Worm (Caenorhabditis elegans) whole organism, young adult: Measurements from ENCODE around the gene daf-36.

Source experiments
- B0336.3 ChIP-seq: fragments of 200-800 bp; sonication (Bioruptor generic); IDR thresholded peaks from 2 replicates; pipeline ENCODE4 v1.3.6; 2022; ENCODE audit warnings: missing genetic modification characterization, missing compliant biosample characterization
- F33H1.4 ChIP-seq: fragments of 200-800 bp; sonication (Bioruptor generic); IDR thresholded peaks from 2 replicates; pipeline ENCODE4 v1.3.6; 2022; ENCODE audit warnings: missing genetic modification reagents, missing genetic modification characterization, missing compliant biosample characterization
- F49E8.2 ChIP-seq: sonication (generic microtip); optimal IDR thresholded peaks from 3 replicates; lab custom pipeline; 2017; ENCODE audit warnings: missing genetic modification characterization, mild to moderate bottlenecking, missing compliant biosample characterization, antibody characterized with exemption, moderate library complexity; ENCODE audit not compliant: insufficient read depth
- K11D2.4 ChIP-seq: fragments of 200-800 bp; sonication (Bioruptor generic); IDR thresholded peaks from 2 replicates; pipeline ENCODE4 v1.3.6; 2022; ENCODE audit warnings: missing genetic modification reagents, missing genetic modification characterization, missing compliant biosample characterization
- Y56A3A.18 ChIP-seq: fragments of 200-800 bp; sonication (Bioruptor generic); IDR thresholded peaks from 2 replicates; pipeline ENCODE4 v1.3.6; 2022; ENCODE audit warnings: missing genetic modification reagents, missing genetic modification characterization, missing compliant biosample characterization
- Y95B8A.8 ChIP-seq: fragments of 200-800 bp; sonication (Bioruptor generic); IDR thresholded peaks from 2 replicates; pipeline ENCODE4 v1.3.6; 2022; ENCODE audit warnings: missing genetic modification reagents, missing genetic modification characterization, missing compliant biosample characterization
- akir-1 ChIP-seq: fragments of 200-800 bp; sonication (Bioruptor generic); optimal IDR thresholded peaks from 2 replicates; lab custom pipeline; 2018; ENCODE audit warnings: mild to moderate bottlenecking, missing genetic modification characterization, moderate library complexity, missing compliant biosample characterization
- ama-1 ChIP-seq, 3 experiments: fragments of 150-350 bp in 1 of 3; sonication (generic microtip) in 2 of 3; optimal IDR thresholded peaks; 2 replicates each; lab custom pipeline; 2014 to 2018; ENCODE audit warnings: missing biosample characterization in 2 of 3, missing genetic modification characterization in 2 of 3, missing genetic modification reagents in 2 of 3
- aptf-2 ChIP-seq: fragments of 200-800 bp; sonication (Bioruptor generic); conservative IDR thresholded peaks from 2 replicates; pipeline ENCODE4 v1.3.6; 2022; ENCODE audit warnings: missing genetic modification reagents, missing genetic modification characterization, missing compliant biosample characterization
- attf-3 ChIP-seq: fragments of 200-800 bp; sonication (Bioruptor generic); conservative IDR thresholded peaks from 2 replicates; pipeline ENCODE4 v1.3.6; 2022; ENCODE audit warnings: missing genetic modification reagents, missing genetic modification characterization, missing compliant biosample characterization
- cebp-1 ChIP-seq, 2 experiments: fragments of 200-800 bp in 1 of 2; sonication (Bioruptor generic) in 1 of 2; sonication (generic microtip) in 1 of 2; IDR thresholded peaks in 1 of 2; optimal IDR thresholded peaks in 1 of 2; 2 replicates each; pipeline versions ENCODE4 v1.3.6 to Lab custom; 2017 to 2022; ENCODE audit warnings: missing compliant biosample characterization in 2 of 2, missing genetic modification characterization in 2 of 2, mild to moderate bottlenecking in 1 of 2, missing genetic modification reagents in 1 of 2, moderate library complexity in 1 of 2
- ceh-40 ChIP-seq: fragments of 200-800 bp; sonication (Bioruptor generic); IDR thresholded peaks from 2 replicates; pipeline ENCODE4 v1.3.6; 2022; ENCODE audit warnings: missing genetic modification characterization, missing compliant biosample characterization
- dpff-1 ChIP-seq: sonication (generic microtip); optimal IDR thresholded peaks from 2 replicates; lab custom pipeline; 2017; ENCODE audit warnings: mild to moderate bottlenecking, missing genetic modification characterization, missing compliant biosample characterization
- efl-1 ChIP-seq: fragments of 150-350 bp; optimal IDR thresholded peaks from 2 replicates; lab custom pipeline; 2014; ENCODE audit warnings: missing biosample characterization, missing genetic modification reagents, missing genetic modification characterization
- egl-18 ChIP-seq: fragments of 200-800 bp; sonication (Bioruptor generic); IDR thresholded peaks from 2 replicates; pipeline ENCODE4 v1.3.6; 2022; ENCODE audit warnings: missing genetic modification reagents, missing genetic modification characterization, missing compliant biosample characterization
- ekl-4 ChIP-seq: fragments of 200-800 bp; sonication (Bioruptor generic); IDR thresholded peaks from 2 replicates; pipeline ENCODE4 v1.3.6; 2022; ENCODE audit warnings: missing genetic modification reagents, missing genetic modification characterization, missing compliant biosample characterization
- gei-17 ChIP-seq: fragments of 200-800 bp; sonication (Bioruptor generic); optimal IDR thresholded peaks from 2 replicates; lab custom pipeline; 2018; ENCODE audit warnings: mild to moderate bottlenecking, missing genetic modification characterization, missing compliant biosample characterization
- him-1 ChIP-seq: sonication (generic microtip); optimal IDR thresholded peaks from 2 replicates; lab custom pipeline; 2016; ENCODE audit warnings: missing genotype, missing genetic modification reagents, missing genetic modification characterization, missing compliant biosample characterization
- hlh-12 ChIP-seq: sonication (generic microtip); optimal IDR thresholded peaks from 2 replicates; lab custom pipeline; 2016; ENCODE audit warnings: missing genetic modification characterization, missing compliant biosample characterization
- hmg-1.2 ChIP-seq: fragments of 200-800 bp; sonication (Bioruptor generic); IDR thresholded peaks from 2 replicates; pipeline ENCODE4 v1.3.6; 2022; ENCODE audit warnings: missing genetic modification reagents, missing genetic modification characterization, missing compliant biosample characterization
- let-526 ChIP-seq: fragments of 200-800 bp; sonication (Bioruptor generic); IDR thresholded peaks from 2 replicates; pipeline ENCODE4 v1.3.6; 2022; ENCODE audit warnings: missing genetic modification reagents, missing genetic modification characterization, missing compliant biosample characterization
- lin-26 ChIP-seq: fragments of 200-800 bp; sonication (Bioruptor generic); IDR thresholded peaks from 2 replicates; pipeline ENCODE4 v1.3.6; 2022; ENCODE audit warnings: missing genetic modification reagents, missing genetic modification characterization, missing compliant biosample characterization
- lin-35 ChIP-seq, 3 experiments: fragments of 150-350 bp in 2 of 3; sonication (generic microtip) in 1 of 3; optimal IDR thresholded peaks; 2 replicates each; lab custom pipeline; 2014 to 2018; ENCODE audit warnings: missing biosample characterization in 3 of 3, missing genetic modification characterization in 3 of 3, missing genetic modification reagents in 3 of 3
- lin-54 ChIP-seq: fragments of 200-800 bp; sonication (Bioruptor generic); optimal IDR thresholded peaks from 2 replicates; lab custom pipeline; 2018; ENCODE audit warnings: mild to moderate bottlenecking, missing genetic modification characterization, missing compliant biosample characterization
- lsl-1 ChIP-seq: fragments of 200-800 bp; sonication (Bioruptor generic); optimal IDR thresholded peaks from 2 replicates; lab custom pipeline; 2018; ENCODE audit warnings: mild to moderate bottlenecking, missing genetic modification characterization, moderate library complexity, missing compliant biosample characterization
- lsy-27 ChIP-seq: sonication (generic microtip); optimal IDR thresholded peaks from 2 replicates; lab custom pipeline; 2017; ENCODE audit warnings: missing genetic modification characterization, mild to moderate bottlenecking, missing compliant biosample characterization, antibody characterized with exemption, missing genotype, borderline replicate concordance; ENCODE audit not compliant: insufficient read depth
- madf-3 ChIP-seq: fragments of 200-800 bp; sonication (Bioruptor generic); IDR thresholded peaks from 2 replicates; pipeline ENCODE4 v1.3.6; 2022; ENCODE audit warnings: missing genetic modification reagents, missing genetic modification characterization, missing compliant biosample characterization
- madf-6 ChIP-seq: fragments of 200-800 bp; sonication (Bioruptor generic); IDR thresholded peaks from 2 replicates; pipeline ENCODE4 v1.3.6; 2022; ENCODE audit warnings: missing genetic modification reagents, missing genetic modification characterization, missing compliant biosample characterization
- madf-8 ChIP-seq: fragments of 200-800 bp; sonication (Bioruptor generic); conservative IDR thresholded peaks from 2 replicates; pipeline ENCODE4 v1.3.6; 2022; ENCODE audit warnings: missing genetic modification reagents, missing genetic modification characterization, missing compliant biosample characterization
- mxl-1 ChIP-seq: sonication (generic microtip); optimal IDR thresholded peaks from 2 replicates; lab custom pipeline; 2016; ENCODE audit warnings: missing genetic modification characterization, missing compliant biosample characterization
- nhr-120 ChIP-seq: fragments of 200-800 bp; sonication (Bioruptor generic); IDR thresholded peaks from 2 replicates; pipeline ENCODE4 v1.3.6; 2022; ENCODE audit warnings: missing genetic modification characterization, missing compliant biosample characterization
- nhr-80 ChIP-seq: sonication (generic microtip); optimal IDR thresholded peaks from 2 replicates; lab custom pipeline; 2016; ENCODE audit warnings: missing genetic modification characterization, missing compliant biosample characterization
- sdz-38 ChIP-seq: sonication (generic microtip); optimal IDR thresholded peaks from 2 replicates; lab custom pipeline; 2016; ENCODE audit warnings: missing genotype, missing genetic modification characterization, missing compliant biosample characterization
- sea-2 ChIP-seq: fragments of 200-800 bp; sonication (Bioruptor generic); IDR thresholded peaks from 2 replicates; pipeline ENCODE4 v1.3.6; 2022; ENCODE audit warnings: missing genetic modification characterization, missing compliant biosample characterization
- snpc-1.3 ChIP-seq: sonication (generic microtip); optimal IDR thresholded peaks from 2 replicates; lab custom pipeline; 2017; ENCODE audit warnings: missing genetic modification characterization, mild to moderate bottlenecking, missing compliant biosample characterization, antibody characterized with exemption, moderate library complexity, missing genotype, missing genetic modification reagents; ENCODE audit not compliant: insufficient read depth
- snpc-3.4 ChIP-seq: sonication (generic microtip); optimal IDR thresholded peaks from 2 replicates; lab custom pipeline; 2017; ENCODE audit warnings: missing genetic modification characterization, mild to moderate bottlenecking, missing compliant biosample characterization, antibody characterized with exemption, moderate library complexity, missing genotype, missing genetic modification reagents
- snpc-4 ChIP-seq, 5 experiments: fragments of 150-350 bp in 1 of 5; sonication (generic microtip) in 4 of 5; optimal IDR thresholded peaks; 2 replicates each; lab custom pipeline; 2014 to 2018; ENCODE audit warnings: missing genetic modification characterization in 5 of 5, missing biosample characterization in 3 of 5, antibody characterized with exemption in 2 of 5, mild to moderate bottlenecking in 2 of 5, missing compliant biosample characterization in 2 of 5, missing genotype in 2 of 5, moderate library complexity in 2 of 5, missing genetic modification reagents in 1 of 5
- somi-1 ChIP-seq: fragments of 200-800 bp; sonication (Bioruptor generic); optimal IDR thresholded peaks from 2 replicates; lab custom pipeline; 2018; ENCODE audit warnings: mild to moderate bottlenecking, missing genetic modification characterization, missing compliant biosample characterization
- tbx-9 ChIP-seq: sonication (generic microtip); optimal IDR thresholded peaks from 2 replicates; lab custom pipeline; 2016; ENCODE audit warnings: borderline replicate concordance, missing genetic modification characterization, inconsistent platforms, missing compliant biosample characterization
- tlf-1 ChIP-seq: fragments of 200-800 bp; sonication (Bioruptor generic); optimal IDR thresholded peaks from 2 replicates; lab custom pipeline; 2018; ENCODE audit warnings: mild to moderate bottlenecking, missing genetic modification characterization, missing compliant biosample characterization
- ztf-22 ChIP-seq: fragments of 200-800 bp; sonication (Bioruptor generic); optimal IDR thresholded peaks from 2 replicates; lab custom pipeline; 2018; ENCODE audit warnings: mild to moderate bottlenecking, missing genetic modification characterization, moderate library complexity, missing compliant biosample characterization
- ztf-25 ChIP-seq: fragments of 200-800 bp; sonication (Bioruptor generic); IDR thresholded peaks from 2 replicates; pipeline ENCODE4 v1.3.6; 2022; ENCODE audit warnings: missing genetic modification reagents, missing genetic modification characterization, missing compliant biosample characterization
- ztf-28 ChIP-seq: fragments of 200-800 bp; sonication (Bioruptor generic); IDR thresholded peaks from 2 replicates; pipeline ENCODE4 v1.3.6; 2022; ENCODE audit warnings: missing genetic modification reagents, missing genetic modification characterization, missing compliant biosample characterization
- ztf-3 ChIP-seq: fragments of 200-800 bp; sonication (Bioruptor generic); optimal IDR thresholded peaks from 2 replicates; lab custom pipeline; 2018; ENCODE audit warnings: mild to moderate bottlenecking, missing genetic modification characterization, missing compliant biosample characterization

Gene daf-36

DNA sequence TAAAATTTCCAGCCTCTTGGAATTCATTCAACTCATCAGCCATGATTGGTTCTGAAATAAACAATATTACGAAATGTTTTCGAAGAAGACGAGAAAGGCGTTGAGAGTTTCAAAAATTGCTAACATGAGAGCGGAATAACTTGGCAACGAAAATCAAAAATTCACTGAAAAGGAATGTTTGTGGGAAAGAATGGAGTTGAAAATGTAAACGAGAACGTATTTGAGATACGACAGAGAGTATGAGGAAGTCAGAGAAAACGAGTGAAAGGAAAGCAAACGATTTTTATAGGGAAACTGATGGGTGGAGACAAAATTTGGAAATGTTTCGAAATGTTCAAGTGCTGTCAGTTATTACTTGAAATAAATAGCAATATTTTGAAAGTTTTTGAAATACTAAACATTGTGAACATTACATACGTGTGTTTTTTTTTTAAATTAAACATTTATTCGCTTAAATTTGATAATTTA lies 29.5 kb upstream of the daf-36 start, which contains the start of gene rop-1 (continued):
- no peak for TF ChIP-seq madf-8 (GFP tag; lab: Robert Waterston, UW)
- TF ChIP-seq nhr-80 (tag; lab: Kevin White, UChicago), result peak; percentile 38
- TF ChIP-seq tlf-1 (GFP tag; lab: Kevin White, UChicago), result no peak
- TF ChIP-seq snpc-1.3, result no peak

DNA sequence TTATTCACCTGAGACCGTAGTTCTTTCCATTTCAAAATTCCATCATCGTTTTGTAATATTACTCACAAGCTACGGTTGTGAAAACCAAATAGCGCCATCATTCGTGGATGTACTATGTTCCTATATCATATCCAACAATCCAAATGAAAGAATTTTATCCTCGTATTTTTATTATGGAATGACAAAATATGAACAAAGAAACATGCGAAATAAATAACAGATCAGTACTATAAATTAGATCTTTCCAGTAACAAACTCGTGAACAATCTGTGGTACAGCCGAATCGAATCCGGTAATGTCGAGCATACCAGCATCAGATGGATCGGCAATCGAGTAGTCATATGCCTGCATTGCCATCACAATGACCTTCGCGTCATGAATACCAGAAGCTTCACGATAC lies 27.2 kb upstream of the daf-36 start:
- no peak for TF ChIP-seq snpc-4 (GFP tag; optimal IDR thresholded peaks at IDR 0.05; lab: Kevin White, UChicago)
- TF ChIP-seq snpc-4 (tag; optimal IDR thresholded peaks at IDR 0.05; lab: Kevin White, UChicago), result no peak
- TF ChIP-seq sdz-38 (tag; lab: Kevin White, UChicago), result no peak
- TF ChIP-seq akir-1 (GFP tag; lab: Kevin White, UChicago), result no peak
- TF ChIP-seq efl-1 (GFP tag; lab: Kevin White, UChicago), result no peak
- no peak for TF ChIP-seq lin-26 (GFP tag; lab: Robert Waterston, UW)
- peak; percentile 53; the same call in 1 of the 2 replicates for TF ChIP-seq B0336.3 (GFP tag; lab: Robert Waterston, UW)
- no peak for TF ChIP-seq K11D2.4 (GFP tag; lab: Robert Waterston, UW)
- no peak for TF ChIP-seq lsl-1 (GFP tag; lab: Kevin White, UChicago)
- TF ChIP-seq egl-18 (GFP tag; lab: Robert Waterston, UW), result no peak
- TF ChIP-seq ekl-4 (GFP tag; lab: Robert Waterston, UW), result no peak
- no peak for TF ChIP-seq aptf-2 (GFP tag; lab: Robert Waterston, UW)
- TF ChIP-seq tbx-9 (tag; lab: Kevin White, UChicago), result no peak
- no peak for TF ChIP-seq lin-54
- TF ChIP-seq hmg-1.2 (GFP tag; lab: Robert Waterston, UW), result no peak; the same call in 1 of the 2 replicates
- no peak for TF ChIP-seq gei-17 (GFP tag; lab: Kevin White, UChicago)
- TF ChIP-seq madf-3 (GFP tag; lab: Robert Waterston, UW), result no peak
- TF ChIP-seq nhr-80 (tag; lab: Kevin White, UChicago), result no peak
- no peak for TF ChIP-seq madf-8 (GFP tag; lab: Robert Waterston, UW)
- TF ChIP-seq mxl-1 (tag; lab: Kevin White, UChicago), result no peak
- TF ChIP-seq ztf-22 (GFP tag; lab: Kevin White, UChicago), result no peak
- TF ChIP-seq ztf-25 (GFP tag; lab: Robert Waterston, UW), result no peak
- TF ChIP-seq lin-35 (GFP tag; optimal IDR thresholded peaks at IDR 0.05; lab: Kevin White, UChicago), result no peak
- TF ChIP-seq snpc-3.4, result no peak
- peak; percentile 10 for TF ChIP-seq F49E8.2 (tag; lab: Kevin White, UChicago)
- peak; percentile 67; the same call in 1 of the 2 replicates for TF ChIP-seq Y95B8A.8 (GFP tag; lab: Robert Waterston, UW)
- TF ChIP-seq ztf-28, result no peak
- peak; percentile 25 for TF ChIP-seq him-1
- no peak; the same call in 1 of the 2 replicates for TF ChIP-seq cebp-1 (GFP tag; IDR thresholded peaks at IDR 0.05; lab: Robert Waterston, UW)
- peak; percentile 24 for TF ChIP-seq cebp-1 (tag; optimal IDR thresholded peaks at IDR 0.05; lab: Kevin White, UChicago)
- 0 out of 2 replicates have a peak, but pooled peaks have one; percentile 11 for TF ChIP-seq madf-6
- TF ChIP-seq dpff-1, result no peak
- TF ChIP-seq ama-1 (optimal IDR thresholded peaks at IDR 0.05; lab: Kevin White, UChicago), result no peak
- TF ChIP-seq ama-1 (GFP tag; optimal IDR thresholded peaks at IDR 0.05; lab: Kevin White, UChicago), result peak in 1 of 2 experiments; percentile 64
- no peak for TF ChIP-seq F33H1.4 (GFP tag; lab: Robert Waterston, UW)
- TF ChIP-seq lsy-27, result no peak
- no peak for TF ChIP-seq hlh-12 (tag; lab: Kevin White, UChicago)
- no peak for TF ChIP-seq nhr-120
- TF ChIP-seq ztf-3, result no peak
- no peak for TF ChIP-seq let-526
- TF ChIP-seq sea-2 (GFP tag; lab: Robert Waterston, UW), result no peak
- TF ChIP-seq attf-3 (GFP tag; lab: Robert Waterston, UW), result no peak
- TF ChIP-seq ceh-40, result no peak
- no peak for TF ChIP-seq somi-1
- peak; percentile 44; the same call in 1 of the 2 replicates for TF ChIP-seq Y56A3A.18
